Worm (Caenorhabditis elegans) whole organism, dauer: Measurements from ENCODE around the gene T19C3.4.

Source experiments
- unc-62 ChIP-seq: sonication (generic microtip); optimal IDR thresholded peaks from 2 replicates; lab custom pipeline; 2017; ENCODE audit warnings: missing biosample characterization, missing genetic modification reagents, missing genetic modification characterization

The T19C3.4 gene

DNA sequence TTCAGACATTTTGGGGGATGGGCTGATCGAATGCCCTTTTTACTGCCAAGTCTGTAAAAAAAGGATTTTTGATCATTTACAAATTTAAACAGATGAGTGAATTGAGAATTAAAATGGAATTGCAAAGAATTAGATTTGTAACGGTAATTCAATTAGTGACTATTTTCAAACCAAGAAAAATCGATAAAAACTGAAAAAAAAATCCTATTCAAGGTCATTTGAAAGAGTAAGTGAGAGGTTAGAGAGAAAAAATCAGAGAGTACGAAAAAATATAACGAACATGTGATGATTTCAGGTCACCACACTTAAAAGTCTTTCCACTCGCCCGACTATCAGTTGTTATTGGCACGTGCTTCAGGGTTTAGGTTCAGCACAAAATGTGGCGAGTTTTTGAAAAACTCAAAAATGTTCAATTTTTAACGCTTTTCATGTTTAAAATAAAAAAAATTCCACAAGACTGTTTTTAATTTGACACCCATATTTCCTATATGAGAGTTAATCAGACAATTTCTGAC lies at the start of gene T19C3.4:
T19C3.4 (minus strand) TSS at position 51 of the 515 bp plus-strand sequence.
- no peak for TF ChIP-seq unc-62 (GFP tag; lab: Kevin White, UChicago)

DNA sequence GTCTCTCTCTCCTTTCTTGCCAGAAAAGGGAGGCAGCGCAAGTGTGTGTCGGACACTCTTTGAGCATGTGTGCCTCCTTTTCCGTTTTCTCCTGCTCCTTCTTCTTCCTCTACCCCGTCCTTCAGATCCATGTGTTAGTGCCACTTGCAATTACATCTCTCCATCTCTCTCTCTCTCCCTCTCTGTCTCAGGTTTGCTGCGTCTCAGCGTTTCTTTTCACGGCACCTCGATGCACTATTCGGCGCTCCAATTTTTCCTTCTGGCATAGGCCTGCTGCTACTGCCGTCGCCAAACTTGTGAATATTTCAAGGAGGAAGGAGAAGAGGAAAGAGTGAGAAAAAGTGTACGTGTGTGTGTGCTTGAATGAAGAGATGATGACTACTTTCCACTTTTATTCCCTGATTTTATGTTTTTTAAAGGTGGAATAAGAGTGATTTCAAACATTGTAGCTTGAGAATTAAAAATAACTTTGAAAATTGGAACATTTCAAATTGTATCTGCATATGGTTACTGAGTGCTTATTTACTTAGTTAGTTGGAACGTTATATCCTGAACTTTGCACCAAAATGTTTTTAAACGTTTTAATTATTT lies 48.3 kb upstream of the T19C3.4 start, which contains the start of gene W02B3.3:
W02B3.3 (minus strand) TSS at position 131 of the 591 bp plus-strand sequence.
- TF ChIP-seq unc-62 (GFP tag; lab: Kevin White, UChicago), result no peak

DNA sequence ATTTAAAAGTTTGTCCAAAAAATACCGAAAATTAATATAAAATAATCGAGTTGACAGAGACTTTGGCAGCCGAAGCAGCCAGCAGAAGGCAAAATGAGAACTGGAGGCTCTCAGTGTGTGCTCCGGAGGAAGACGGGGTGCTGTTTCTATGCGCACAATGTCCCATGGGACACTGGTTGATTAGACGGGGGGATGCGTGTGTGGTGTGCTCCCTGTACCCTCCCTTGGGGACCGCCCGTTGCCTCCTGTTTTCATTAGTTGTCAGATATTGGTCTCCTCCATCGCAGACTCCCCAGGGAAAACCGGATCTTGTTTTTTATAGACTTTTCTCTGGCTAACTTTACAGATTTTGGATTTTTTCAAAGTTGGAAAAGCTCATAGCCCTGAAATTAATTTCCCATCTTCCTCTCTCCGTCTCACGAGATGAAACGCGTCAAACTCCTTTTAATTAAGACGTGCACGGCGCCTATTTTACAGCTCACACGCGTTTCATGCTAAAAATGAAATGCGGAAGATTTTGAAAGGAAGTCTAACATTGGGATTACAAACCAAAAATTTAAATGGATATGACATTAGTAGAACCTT lies 45.2 kb upstream of the T19C3.4 start, which contains the start of gene C09F5.3:
C09F5.3 (minus strand) TSS at position 94 of the 585 bp plus-strand sequence.
- no peak for TF ChIP-seq unc-62 (GFP tag; lab: Kevin White, UChicago)

- no peak for TF ChIP-seq unc-62 (GFP tag; lab: Kevin White, UChicago)
Observed at ce11 chrIII:658357-658756, 38.3 kb upstream of the T19C3.4 start, which contains the start of gene C09F5.1. Gene C09F5.1, plus strand, starts transcription at chrIII:658709.

- TF ChIP-seq unc-62 (GFP tag; lab: Kevin White, UChicago), result no peak
Observed at ce11 chrIII:657241-657640, 37.2 kb upstream of the T19C3.4 start.

- no peak for TF ChIP-seq unc-62 (GFP tag; lab: Kevin White, UChicago)
Observed at ce11 chrIII:656660-657059, 36.6 kb upstream of the T19C3.4 start.

ce11 chrIII:654365-654764 lies 34.3 kb upstream of the T19C3.4 start:
- no peak for TF ChIP-seq unc-62 (GFP tag; lab: Kevin White, UChicago)

- TF ChIP-seq unc-62 (GFP tag; lab: Kevin White, UChicago), result no peak
Observed at ce11 chrIII:651587-651986, 31.5 kb upstream of the T19C3.4 start.

DNA sequence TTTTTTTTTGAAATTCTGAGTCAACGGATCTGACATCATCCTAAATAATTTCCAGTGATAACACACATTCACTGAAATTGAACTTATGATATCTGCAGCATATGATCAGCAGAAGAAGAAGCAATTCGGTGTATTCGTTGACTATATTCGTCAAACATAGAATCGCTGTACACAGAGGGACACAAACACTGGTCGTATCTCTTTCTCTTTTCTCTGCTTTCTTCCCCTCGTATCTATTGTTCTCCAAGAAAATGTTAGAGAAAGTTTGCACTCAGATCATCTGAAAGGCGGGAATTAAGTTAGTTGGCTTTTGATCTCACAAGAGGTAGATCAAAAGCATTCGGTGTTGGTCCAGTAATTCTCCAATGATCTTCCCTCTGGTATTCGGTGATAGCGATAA lies 30.5 kb upstream of the T19C3.4 start:
- TF ChIP-seq unc-62 (GFP tag; lab: Kevin White, UChicago), result no peak

DNA sequence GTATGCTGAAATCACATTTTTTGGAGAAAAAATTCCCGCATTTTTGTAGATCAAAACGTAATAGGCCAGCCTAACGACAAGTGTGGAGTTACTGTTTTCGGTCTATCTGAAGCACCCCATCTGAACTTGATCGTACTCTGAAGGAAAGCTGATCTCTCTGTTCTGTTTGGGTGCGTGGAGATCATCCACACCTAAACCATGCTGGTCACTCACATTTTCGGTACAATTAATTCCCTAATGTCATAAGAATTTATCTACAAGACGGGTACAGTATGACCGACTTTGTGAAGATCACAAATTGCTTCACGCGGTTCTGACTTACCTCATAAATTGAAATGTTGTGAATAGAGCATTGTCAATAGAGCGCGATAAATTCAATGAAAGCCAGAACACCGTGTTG lies 29.9 kb upstream of the T19C3.4 start:
- TF ChIP-seq unc-62 (GFP tag; lab: Kevin White, UChicago), result no peak

DNA sequence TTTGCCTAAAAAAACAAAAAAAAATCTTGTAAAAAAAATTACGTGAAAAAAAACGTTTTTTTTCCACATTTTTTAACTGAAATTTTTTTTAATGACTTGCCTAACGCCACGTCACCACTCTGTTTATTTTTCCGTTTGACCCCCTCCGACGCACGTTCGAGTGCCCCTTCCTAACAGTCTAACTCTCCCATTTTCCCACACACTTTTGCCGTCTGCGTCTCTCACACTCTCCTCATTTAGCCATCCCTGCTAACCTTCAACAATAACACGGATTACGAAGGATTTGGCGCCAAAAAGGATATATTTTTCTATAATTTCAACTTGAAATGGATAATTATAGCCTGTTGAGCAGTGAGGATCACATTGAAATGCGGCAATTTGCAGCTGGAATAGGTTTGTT lies 27.2 kb upstream of the T19C3.4 start:
- no peak for TF ChIP-seq unc-62 (GFP tag; lab: Kevin White, UChicago)

- no peak for TF ChIP-seq unc-62 (GFP tag; lab: Kevin White, UChicago)
Observed at ce11 chrIII:646454-646853, 26.4 kb upstream of the T19C3.4 start, which contains the start of gene orai-1. Gene orai-1, plus strand, starts transcription at chrIII:646754.

- TF ChIP-seq unc-62 (GFP tag; lab: Kevin White, UChicago), result no peak
Observed at ce11 chrIII:644660-645059, 24.6 kb upstream of the T19C3.4 start.

DNA sequence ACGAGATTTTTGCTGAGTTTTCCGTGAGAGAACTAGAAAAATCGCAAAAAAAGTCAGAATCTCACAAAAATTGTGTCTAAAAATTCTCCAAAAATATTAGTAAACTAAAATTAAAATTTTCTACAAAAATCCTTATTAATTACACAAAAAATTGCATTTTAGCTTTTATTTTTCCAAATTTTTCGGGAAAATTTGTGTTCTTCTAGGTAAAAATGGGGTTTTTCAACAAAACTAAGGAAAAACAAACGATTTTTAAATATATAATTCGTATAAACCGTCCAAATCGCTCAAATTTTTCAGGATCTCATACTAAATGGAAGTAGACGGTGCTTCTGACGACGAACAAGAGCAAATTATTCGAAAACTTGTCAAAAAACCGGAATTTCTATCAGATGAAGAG lies 21.7 kb upstream of the T19C3.4 start, which contains the start of gene W06E11.1:
W06E11.1 (plus strand) TSS at position 301 of the 400 bp plus-strand sequence.
- no peak for TF ChIP-seq unc-62 (GFP tag; lab: Kevin White, UChicago)

- no peak for TF ChIP-seq unc-62 (GFP tag; lab: Kevin White, UChicago)
Observed at ce11 chrIII:640198-640803, 20.2 kb upstream of the T19C3.4 start, which contains the start of the genes tag-266 and tag-267. Gene tag-266, minus strand, starts transcription at chrIII:640226. Gene tag-267, plus strand, starts transcription at chrIII:640790.

DNA sequence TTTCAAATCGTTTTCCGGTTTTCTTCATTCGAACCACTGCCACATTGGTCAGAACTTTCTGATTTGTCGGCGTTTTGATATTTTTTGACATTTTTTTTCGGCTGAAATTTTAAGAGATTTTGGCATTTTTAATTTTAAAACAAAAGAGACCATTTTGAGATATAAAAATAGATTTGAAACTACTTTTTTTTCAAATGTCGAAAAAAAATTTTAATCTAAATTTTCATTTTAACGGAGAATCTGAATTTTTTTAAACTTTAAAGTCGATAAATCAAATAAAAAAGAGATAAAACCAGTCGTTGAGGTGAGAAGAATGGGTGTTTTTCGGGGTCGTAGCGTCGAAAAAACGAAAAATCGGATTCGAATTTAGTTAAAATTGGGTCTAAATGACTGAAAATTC lies 18.3 kb upstream of the T19C3.4 start, which contains the start of gene sbds-1:
sbds-1 (minus strand) TSS at position 101 of the 400 bp plus-strand sequence.
- TF ChIP-seq unc-62 (GFP tag; lab: Kevin White, UChicago), result no peak
